Worm (Caenorhabditis elegans) whole organism, L3 larva: ENCODE results near the gene Y113G7A.22.

ENCODE experiments used
- R02D3.7 ChIP-seq: fragments of 150-350 bp; optimal IDR thresholded peaks from 2 replicates; lab custom pipeline; 2014; ENCODE audit warnings: missing biosample characterization, missing genetic modification characterization
- ceh-16 ChIP-seq: sonication (generic microtip); optimal IDR thresholded peaks from 2 replicates; lab custom pipeline; 2017; ENCODE audit warnings: missing biosample characterization, missing genetic modification characterization
- ceh-82 ChIP-seq: fragments of 150-350 bp; optimal IDR thresholded peaks from 2 replicates; lab custom pipeline; 2014; ENCODE audit warnings: missing biosample characterization, missing genetic modification characterization
- ceh-9 ChIP-seq: sonication (generic microtip); optimal IDR thresholded peaks from 2 replicates; lab custom pipeline; 2018; ENCODE audit warnings: missing biosample characterization, missing genetic modification characterization
- egl-27 ChIP-seq: sonication (generic microtip); optimal IDR thresholded peaks from 4 replicates; lab custom pipeline; 2017; ENCODE audit warnings: missing biosample characterization, missing genetic modification reagents, missing genetic modification characterization
- elt-1 ChIP-seq: fragments of 150-350 bp; optimal IDR thresholded peaks from 2 replicates; lab custom pipeline; 2014; ENCODE audit warnings: missing biosample characterization, missing genetic modification characterization
- fkh-2 ChIP-seq: fragments of 150-350 bp; optimal IDR thresholded peaks from 2 replicates; lab custom pipeline; 2014; ENCODE audit warnings: missing biosample characterization, missing genetic modification reagents, missing genetic modification characterization
- lin-39 ChIP-seq: fragments of 150-350 bp; optimal IDR thresholded peaks from 2 replicates; lab custom pipeline; 2018; ENCODE audit warnings: missing biosample characterization, missing genetic modification reagents, missing genetic modification characterization
- nhr-77 ChIP-seq: fragments of 150-350 bp; optimal IDR thresholded peaks from 2 replicates; lab custom pipeline; 2014; ENCODE audit warnings: missing biosample characterization, missing genetic modification characterization
- pqm-1 ChIP-seq: fragments of 150-350 bp; optimal IDR thresholded peaks from 2 replicates; lab custom pipeline; 2017; ENCODE audit warnings: missing biosample characterization, missing genetic modification characterization, inconsistent platforms
- tbx-2 ChIP-seq: sonication (generic microtip); optimal IDR thresholded peaks from 2 replicates; lab custom pipeline; 2016; ENCODE audit warnings: mild to moderate bottlenecking, missing genetic modification characterization, missing compliant biosample characterization
- unc-39 ChIP-seq: sonication (generic microtip); optimal IDR thresholded peaks from 4 replicates; lab custom pipeline; 2017; ENCODE audit warnings: missing biosample characterization, missing genetic modification characterization
- unc-62 ChIP-seq: fragments of 150-350 bp; sonication (generic microtip); optimal IDR thresholded peaks from 4 replicates; lab custom pipeline; 2014; ENCODE audit warnings: missing biosample characterization, missing genetic modification reagents, missing genetic modification characterization

The Y113G7A.22 gene

DNA sequence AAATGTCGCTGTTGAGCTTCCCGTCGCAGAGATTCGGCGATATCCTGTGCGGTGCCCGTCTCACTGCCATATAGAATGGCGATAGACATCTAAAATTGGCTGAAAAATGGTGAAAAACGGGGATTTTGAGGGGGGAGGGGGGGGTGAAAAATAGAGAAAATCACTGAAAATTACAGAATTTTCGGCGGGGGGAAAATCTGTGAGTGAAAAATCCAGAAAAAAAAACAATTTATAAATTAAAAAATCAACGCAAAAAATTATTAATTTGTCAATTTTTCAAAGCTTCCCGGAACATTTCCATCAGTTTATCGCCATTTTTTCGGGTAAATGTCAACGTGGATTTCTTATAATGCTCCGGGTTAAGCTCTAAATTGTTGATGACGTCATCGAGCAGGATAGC lies 47.5 kb downstream of the Y113G7A.22 start, which contains the start of gene fre-1:
fre-1 (minus strand) TSS at position 101 of the 400 bp plus-strand sequence.
- TF ChIP-seq R02D3.7 (tag; lab: Kevin White, UChicago): no peak
- no peak for TF ChIP-seq unc-62 (GFP tag; lab: Kevin White, UChicago)
- TF ChIP-seq lin-39 (tag; lab: Kevin White, UChicago): no peak
- TF ChIP-seq unc-39: no peak
- TF ChIP-seq ceh-16 (tag; lab: Kevin White, UChicago): no peak
- no peak for TF ChIP-seq ceh-82 (tag; lab: Kevin White, UChicago)
- TF ChIP-seq ceh-9 (tag; lab: Kevin White, UChicago): no peak
- TF ChIP-seq tbx-2 (tag; lab: Kevin White, UChicago): no peak
- TF ChIP-seq pqm-1 (tag; lab: Kevin White, UChicago): no peak
- TF ChIP-seq fkh-2 (tag; lab: Kevin White, UChicago): no peak
- TF ChIP-seq egl-27 (tag; lab: Kevin White, UChicago): no peak
- no peak for TF ChIP-seq elt-1 (tag; lab: Kevin White, UChicago)
- no peak for TF ChIP-seq nhr-77 (tag; lab: Kevin White, UChicago)
